Fruit fly (Drosophila melanogaster): Measurements from ENCODE around the gene CtsB.

DNA sequence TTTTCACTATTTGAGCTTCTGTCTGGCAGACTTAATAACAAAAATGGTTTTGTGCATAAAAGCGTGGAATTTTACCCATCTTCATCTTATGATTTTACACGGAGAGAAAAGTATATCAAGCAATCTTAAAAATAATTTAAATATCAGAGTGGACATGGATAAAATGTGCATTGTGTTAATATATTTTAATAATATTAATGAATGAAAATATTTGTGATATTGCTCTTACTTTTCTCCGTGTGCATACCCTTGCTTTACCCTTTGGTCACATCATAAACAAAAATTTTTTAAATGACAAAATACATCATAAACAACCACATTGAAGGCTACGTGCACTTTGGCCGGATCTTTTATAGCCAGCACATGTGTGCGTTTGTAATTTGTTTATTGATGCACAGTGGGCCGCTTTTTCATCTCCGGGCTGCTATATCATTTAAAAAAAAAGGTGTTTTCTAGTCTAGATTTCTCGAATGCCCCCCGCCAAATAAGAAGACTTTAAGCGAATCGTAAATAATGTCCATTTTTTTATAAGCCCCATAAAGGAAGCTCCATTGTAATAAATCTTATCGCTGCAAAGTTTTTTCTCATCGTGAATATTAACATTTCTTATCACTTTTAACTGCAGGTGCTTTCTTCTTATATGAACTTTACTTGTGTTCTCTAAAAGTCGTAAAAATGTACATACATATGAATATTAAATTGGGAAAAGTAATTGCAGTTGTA, 17.4 kb downstream of the CtsB start:
- TF ChIP-seq CG14711 (tag; optimal IDR thresholded peaks at IDR 0.05) (peak; percentile 58), Clk (GFP tag; optimal IDR thresholded peaks at IDR 0.05) (no peak), CG5204 (GFP tag; optimal IDR thresholded peaks at IDR 0.05) (no peak), cic (GFP tag; optimal IDR thresholded peaks at IDR 0.05) (peak; percentile 35), tj (GFP tag; optimal IDR thresholded peaks at IDR 0.05) (no peak), CG7045 (GFP tag; optimal IDR thresholded peaks at IDR 0.05) (no peak), pad (GFP tag; optimal IDR thresholded peaks at IDR 0.05) (no peak), kay (GFP tag; ENCODE audit: borderline replicate concordance) (peak; percentile 81), CG1620 (GFP tag; optimal IDR thresholded peaks at IDR 0.05) (no peak), Hr96 (GFP tag; optimal IDR thresholded peaks at IDR 0.05) (no peak), bab1 (GFP tag; optimal IDR thresholded peaks at IDR 0.05) (peak; percentile 61), ovo (GFP tag; optimal IDR thresholded peaks at IDR 0.05) (no peak)
